Worm (Caenorhabditis elegans) whole organism, young adult: ENCODE results near the gene B0416.7.
A peak's percentile ranks its signal among the peaks of the same experiment; 100 is the strongest.

ENCODE experiments used
- C17E4.6 ChIP-seq: fragments of 200-800 bp; sonication (Bioruptor generic); IDR thresholded peaks from 2 replicates; pipeline ENCODE4 v1.3.6; 2022; ENCODE audit warnings: missing genetic modification reagents, missing genetic modification characterization, missing compliant biosample characterization
- F10E7.11 ChIP-seq: sonication (generic microtip); optimal IDR thresholded peaks from 2 replicates; lab custom pipeline; 2017; ENCODE audit warnings: mild to moderate bottlenecking, missing genetic modification characterization, moderate library complexity, missing compliant biosample characterization
- F39B2.1 ChIP-seq: fragments of 200-800 bp; sonication (Bioruptor generic); IDR thresholded peaks from 2 replicates; pipeline ENCODE4 v1.3.6; 2022; ENCODE audit warnings: missing genetic modification reagents, missing genetic modification characterization, missing compliant biosample characterization
- F52B5.7 ChIP-seq: sonication (generic microtip); optimal IDR thresholded peaks from 2 replicates; lab custom pipeline; 2016; ENCODE audit warnings: mild to moderate bottlenecking, missing genetic modification characterization, missing compliant biosample characterization
- F55B11.4 ChIP-seq: sonication (generic microtip); optimal IDR thresholded peaks from 2 replicates; lab custom pipeline; 2016; ENCODE audit warnings: missing compliant biosample characterization, missing genetic modification characterization, borderline replicate concordance; ENCODE audit not compliant: insufficient read depth
- F57C9.4 ChIP-seq: sonication (generic microtip); optimal IDR thresholded peaks from 2 replicates; lab custom pipeline; 2017; ENCODE audit warnings: mild to moderate bottlenecking, missing genetic modification characterization, missing compliant biosample characterization
- K11D2.4 ChIP-seq: fragments of 200-800 bp; sonication (Bioruptor generic); IDR thresholded peaks from 2 replicates; pipeline ENCODE4 v1.3.6; 2022; ENCODE audit warnings: missing genetic modification reagents, missing genetic modification characterization, missing compliant biosample characterization
- K12H6.12 ChIP-seq: fragments of 200-800 bp; sonication (Bioruptor generic); optimal IDR thresholded peaks from 2 replicates; lab custom pipeline; 2018; ENCODE audit warnings: mild to moderate bottlenecking, missing genetic modification characterization, missing compliant biosample characterization
- T07F8.4 ChIP-seq: sonication (generic microtip); optimal IDR thresholded peaks from 2 replicates; lab custom pipeline; 2016; ENCODE audit warnings: mild to moderate bottlenecking, missing genetic modification characterization, moderate library complexity, missing compliant biosample characterization
- ama-1 ChIP-seq, 3 experiments: fragments of 150-350 bp in 1 of 3; sonication (generic microtip) in 2 of 3; optimal IDR thresholded peaks; 2 replicates each; lab custom pipeline; 2014 to 2018; ENCODE audit warnings: missing biosample characterization in 2 of 3, missing genetic modification characterization in 2 of 3, missing genetic modification reagents in 2 of 3
- attf-5 ChIP-seq: fragments of 200-800 bp; sonication (Bioruptor generic); optimal IDR thresholded peaks from 2 replicates; lab custom pipeline; 2018; ENCODE audit warnings: mild to moderate bottlenecking, missing genetic modification characterization, missing compliant biosample characterization
- bed-2 ChIP-seq: fragments of 200-800 bp; sonication (Bioruptor generic); IDR thresholded peaks from 2 replicates; pipeline ENCODE4 v1.3.6; 2022; ENCODE audit warnings: missing genetic modification reagents, missing genetic modification characterization, missing compliant biosample characterization
- ceh-100 ChIP-seq: fragments of 200-800 bp; sonication (Bioruptor generic); IDR thresholded peaks from 2 replicates; pipeline ENCODE4 v1.3.6; 2022; ENCODE audit warnings: missing genetic modification reagents, missing genetic modification characterization, missing compliant biosample characterization
- ceh-58 ChIP-seq: fragments of 200-800 bp; sonication (Bioruptor generic); IDR thresholded peaks from 2 replicates; pipeline ENCODE4 v1.3.6; 2022; ENCODE audit warnings: missing genetic modification characterization, missing compliant biosample characterization
- ceh-79 ChIP-seq: sonication (generic microtip); optimal IDR thresholded peaks from 2 replicates; lab custom pipeline; 2017; ENCODE audit warnings: mild to moderate bottlenecking, missing genetic modification characterization, missing compliant biosample characterization
- chd-7 ChIP-seq: sonication (generic microtip); optimal IDR thresholded peaks from 2 replicates; lab custom pipeline; 2016; ENCODE audit warnings: mild to moderate bottlenecking, missing genetic modification characterization, moderate library complexity, missing compliant biosample characterization
- dox-1 ChIP-seq: fragments of 200-800 bp; sonication (Bioruptor generic); IDR thresholded peaks from 2 replicates; pipeline ENCODE4 v1.3.6; 2022; ENCODE audit warnings: missing genetic modification reagents, missing genetic modification characterization, missing compliant biosample characterization
- egl-18 ChIP-seq: fragments of 200-800 bp; sonication (Bioruptor generic); IDR thresholded peaks from 2 replicates; pipeline ENCODE4 v1.3.6; 2022; ENCODE audit warnings: missing genetic modification reagents, missing genetic modification characterization, missing compliant biosample characterization
- ets-4 ChIP-seq: fragments of 200-800 bp; sonication (Bioruptor generic); optimal IDR thresholded peaks from 2 replicates; lab custom pipeline; 2018; ENCODE audit warnings: mild to moderate bottlenecking, missing genetic modification characterization, missing compliant biosample characterization
- hlh-26 ChIP-seq: fragments of 200-800 bp; sonication (Bioruptor generic); conservative IDR thresholded peaks from 2 replicates; pipeline ENCODE4 v1.3.6; 2022; ENCODE audit warnings: missing genetic modification reagents, missing genetic modification characterization, missing compliant biosample characterization
- hsf-1 ChIP-seq: fragments of 200-800 bp; sonication (Bioruptor generic); IDR thresholded peaks from 2 replicates; pipeline ENCODE4 v1.3.6; 2022; ENCODE audit warnings: missing genetic modification reagents, missing genetic modification characterization, missing compliant biosample characterization
- lag-1 ChIP-seq: fragments of 200-800 bp; sonication (Bioruptor generic); IDR thresholded peaks from 2 replicates; pipeline ENCODE4 v1.3.6; 2022; ENCODE audit warnings: missing genetic modification reagents, missing genetic modification characterization, missing compliant biosample characterization
- let-607 ChIP-seq, 2 experiments: fragments of 200-800 bp in 1 of 2; sonication (Bioruptor generic) in 1 of 2; sonication (generic microtip) in 1 of 2; optimal IDR thresholded peaks; 2 replicates each; lab custom pipeline; 2016 to 2018; ENCODE audit warnings: mild to moderate bottlenecking in 2 of 2, missing compliant biosample characterization in 2 of 2, missing genetic modification characterization in 2 of 2, moderate library complexity in 2 of 2, missing genotype in 1 of 2
- lin-40 ChIP-seq: sonication (generic microtip); optimal IDR thresholded peaks from 2 replicates; lab custom pipeline; 2016; ENCODE audit warnings: missing genetic modification characterization, mild to moderate bottlenecking, missing compliant biosample characterization, missing genotype, missing genetic modification reagents
- madf-6 ChIP-seq: fragments of 200-800 bp; sonication (Bioruptor generic); IDR thresholded peaks from 2 replicates; pipeline ENCODE4 v1.3.6; 2022; ENCODE audit warnings: missing genetic modification reagents, missing genetic modification characterization, missing compliant biosample characterization
- madf-8 ChIP-seq: fragments of 200-800 bp; sonication (Bioruptor generic); conservative IDR thresholded peaks from 2 replicates; pipeline ENCODE4 v1.3.6; 2022; ENCODE audit warnings: missing genetic modification reagents, missing genetic modification characterization, missing compliant biosample characterization
- mes-4 ChIP-seq: sonication (generic microtip); optimal IDR thresholded peaks from 2 replicates; lab custom pipeline; 2016; ENCODE audit warnings: missing genotype, missing genetic modification characterization, missing compliant biosample characterization
- nhr-120 ChIP-seq: fragments of 200-800 bp; sonication (Bioruptor generic); IDR thresholded peaks from 2 replicates; pipeline ENCODE4 v1.3.6; 2022; ENCODE audit warnings: missing genetic modification characterization, missing compliant biosample characterization
- nhr-80 ChIP-seq: sonication (generic microtip); optimal IDR thresholded peaks from 2 replicates; lab custom pipeline; 2016; ENCODE audit warnings: missing genetic modification characterization, missing compliant biosample characterization
- pha-4 ChIP-seq: fragments of 150-350 bp; sonication (generic microtip); optimal IDR thresholded peaks from 2 replicates; lab custom pipeline; 2014; ENCODE audit warnings: missing biosample characterization, missing genetic modification reagents, missing genetic modification characterization
- rpc-1 ChIP-seq, 2 experiments: fragments of 150-350 bp in 1 of 2; sonication (generic microtip) in 1 of 2; optimal IDR thresholded peaks; 2 replicates each; lab custom pipeline; 2014 to 2018; ENCODE audit warnings: missing biosample characterization in 1 of 2, missing genetic modification characterization in 1 of 2, missing genetic modification reagents in 1 of 2, missing genotype in 1 of 2
- sdz-38 ChIP-seq: sonication (generic microtip); optimal IDR thresholded peaks from 2 replicates; lab custom pipeline; 2016; ENCODE audit warnings: missing genotype, missing genetic modification characterization, missing compliant biosample characterization
- snpc-3.4 ChIP-seq: sonication (generic microtip); optimal IDR thresholded peaks from 2 replicates; lab custom pipeline; 2017; ENCODE audit warnings: missing genetic modification characterization, mild to moderate bottlenecking, missing compliant biosample characterization, antibody characterized with exemption, moderate library complexity, missing genotype, missing genetic modification reagents
- tbx-9 ChIP-seq: sonication (generic microtip); optimal IDR thresholded peaks from 2 replicates; lab custom pipeline; 2016; ENCODE audit warnings: borderline replicate concordance, missing genetic modification characterization, inconsistent platforms, missing compliant biosample characterization
- tlf-1 ChIP-seq: fragments of 200-800 bp; sonication (Bioruptor generic); optimal IDR thresholded peaks from 2 replicates; lab custom pipeline; 2018; ENCODE audit warnings: mild to moderate bottlenecking, missing genetic modification characterization, missing compliant biosample characterization
- unc-130 ChIP-seq: sonication (generic microtip); optimal IDR thresholded peaks from 2 replicates; lab custom pipeline; 2016; ENCODE audit warnings: missing genetic modification reagents, missing genetic modification characterization, missing compliant biosample characterization
- xnd-1 ChIP-seq: sonication (generic microtip); optimal IDR thresholded peaks from 2 replicates; lab custom pipeline; 2016; ENCODE audit warnings: missing genotype, missing genetic modification reagents, missing genetic modification characterization, missing compliant biosample characterization
- zfh-2 ChIP-seq: fragments of 200-800 bp; sonication (Bioruptor generic); conservative IDR thresholded peaks from 2 replicates; pipeline ENCODE4 v1.3.6; 2022; ENCODE audit warnings: missing genetic modification reagents, missing genetic modification characterization, missing compliant biosample characterization
- zim-3 ChIP-seq: sonication (generic microtip); optimal IDR thresholded peaks from 2 replicates; lab custom pipeline; 2017; ENCODE audit warnings: mild to moderate bottlenecking, missing genetic modification characterization, moderate library complexity, missing compliant biosample characterization
- ztf-26 ChIP-seq: sonication (generic microtip); optimal IDR thresholded peaks from 2 replicates; lab custom pipeline; 2017; ENCODE audit warnings: missing genetic modification characterization, missing compliant biosample characterization

Gene B0416.7

DNA sequence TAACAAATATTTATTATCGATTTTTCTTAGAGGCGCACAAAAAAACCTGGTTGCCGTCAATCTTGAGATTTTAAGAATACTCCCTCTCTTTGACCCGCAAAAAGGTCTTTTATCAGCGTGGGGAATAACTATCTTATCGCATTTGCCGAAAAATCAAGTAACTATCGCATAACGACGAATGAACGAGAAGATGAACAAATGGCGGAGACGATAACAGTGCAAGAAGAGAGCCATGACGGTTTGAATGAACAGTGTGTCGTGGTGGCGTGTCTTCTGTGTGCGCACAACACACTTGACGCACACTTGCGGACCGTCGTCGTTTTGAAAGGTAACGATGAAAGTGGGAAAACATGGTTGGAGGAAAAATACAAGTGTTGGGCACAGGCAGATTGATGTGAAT, 25.8 kb downstream of the B0416.7 start (continued):
- TF ChIP-seq K11D2.4 = no peak
- TF ChIP-seq nhr-120 (GFP tag; lab: Robert Waterston, UW) = no peak
- peak; percentile 14 for TF ChIP-seq ztf-26 (tag; lab: Kevin White, UChicago)
- no peak for TF ChIP-seq F10E7.11
- TF ChIP-seq snpc-3.4 (tag; lab: Kevin White, UChicago) = no peak
- no peak for TF ChIP-seq tbx-9 (tag; lab: Kevin White, UChicago)
- no peak for TF ChIP-seq zfh-2 (GFP tag; lab: Robert Waterston, UW)
- no peak for TF ChIP-seq pha-4 (tag; lab: Kevin White, UChicago)
- no peak for TF ChIP-seq sdz-38
- TF ChIP-seq zim-3 (tag; lab: Kevin White, UChicago) = no peak
- TF ChIP-seq bed-2 (GFP tag; lab: Robert Waterston, UW) = no peak
- no peak for TF ChIP-seq ceh-100 (GFP tag; lab: Robert Waterston, UW)
- no peak for TF ChIP-seq ama-1 (optimal IDR thresholded peaks at IDR 0.05; lab: Kevin White, UChicago)
- TF ChIP-seq ama-1 (GFP tag; optimal IDR thresholded peaks at IDR 0.05; lab: Kevin White, UChicago) = no peak
- TF ChIP-seq unc-130 = no peak
- no peak for TF ChIP-seq mes-4 (tag; lab: Kevin White, UChicago)
- TF ChIP-seq hsf-1 (GFP tag; lab: Robert Waterston, UW) = no peak
- peak; percentile 22 for TF ChIP-seq attf-5 (GFP tag; lab: Kevin White, UChicago)
- no peak for TF ChIP-seq ceh-79 (tag; lab: Kevin White, UChicago)
- TF ChIP-seq ets-4 = peak; percentile 51
- TF ChIP-seq F52B5.7 (tag; lab: Kevin White, UChicago) = no peak
- TF ChIP-seq chd-7 (tag; lab: Kevin White, UChicago) = no peak
- TF ChIP-seq dox-1 (GFP tag; lab: Robert Waterston, UW) = no peak; the same call in 1 of the 2 replicates
- TF ChIP-seq T07F8.4 (tag; lab: Kevin White, UChicago) = no peak
- no peak for TF ChIP-seq lin-40
- TF ChIP-seq nhr-80 (tag; lab: Kevin White, UChicago) = peak; percentile 95
- TF ChIP-seq ceh-58 (GFP tag; lab: Robert Waterston, UW) = no peak

DNA sequence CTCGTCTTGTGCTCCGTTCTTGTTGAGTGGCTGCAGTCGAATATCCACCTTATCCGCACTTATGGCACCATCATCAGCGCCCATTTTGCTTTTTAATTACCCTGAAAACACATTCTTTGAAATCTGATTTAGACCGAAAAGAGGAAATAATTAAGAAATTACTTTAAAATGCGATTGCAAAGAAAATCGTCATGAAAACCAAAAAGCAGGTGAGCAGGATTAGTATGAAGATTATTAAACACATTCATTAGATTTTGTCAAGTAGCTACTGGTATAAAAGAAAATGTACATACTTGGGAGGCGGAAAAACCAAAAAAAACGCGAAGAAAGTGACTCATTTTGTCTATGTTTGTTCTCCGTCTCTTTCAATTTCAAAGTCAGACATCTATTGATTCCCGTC, 27.0 kb downstream of the B0416.7 start, which contains the start of gene B0416.5:
Gene B0416.5, minus strand, starts transcription at position 101 of the 400 bp plus-strand sequence.
- TF ChIP-seq let-607 (tag; optimal IDR thresholded peaks at IDR 0.05; lab: Kevin White, UChicago) (no peak), lag-1 (GFP tag; lab: Robert Waterston, UW) (no peak), F39B2.1 (GFP tag; lab: Robert Waterston, UW) (no peak), madf-8 (GFP tag; lab: Robert Waterston, UW) (no peak), F55B11.4 (no peak), C17E4.6 (GFP tag; lab: Robert Waterston, UW) (no peak), K12H6.12 (no peak), hlh-26 (GFP tag; lab: Robert Waterston, UW) (no peak), tlf-1 (no peak), rpc-1 (optimal IDR thresholded peaks at IDR 0.05; lab: Kevin White, UChicago) (no peak), rpc-1 (tag; optimal IDR thresholded peaks at IDR 0.05; lab: Kevin White, UChicago) (no peak), ztf-26 (tag; lab: Kevin White, UChicago) (no peak), xnd-1 (tag; lab: Kevin White, UChicago) (no peak), snpc-3.4 (tag; lab: Kevin White, UChicago) (no peak), egl-18 (GFP tag; lab: Robert Waterston, UW) (no peak), madf-6 (GFP tag; lab: Robert Waterston, UW) (no peak), F57C9.4 (tag; lab: Kevin White, UChicago) (no peak), zfh-2 (GFP tag; lab: Robert Waterston, UW) (no peak)
